Worm (Caenorhabditis elegans): ENCODE data around the gene srw-112.

DNA sequence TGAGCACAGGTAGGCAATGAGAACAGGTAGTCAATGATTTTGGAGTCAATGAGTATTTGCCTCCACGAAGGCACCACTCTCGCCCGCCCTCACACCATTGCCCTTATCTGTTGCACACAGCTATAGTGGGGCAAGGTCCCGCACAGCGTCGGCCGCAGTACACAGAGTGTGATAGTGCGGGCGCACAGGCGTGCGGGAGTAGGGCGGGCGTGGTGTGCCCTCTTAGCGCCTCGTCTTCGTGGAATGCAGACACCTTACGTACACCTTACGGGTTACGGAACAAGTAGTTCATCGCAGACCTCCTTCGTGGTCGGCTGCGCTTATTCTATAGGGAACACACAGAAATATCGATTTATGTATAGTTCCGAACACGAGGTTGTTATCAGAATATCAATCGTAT lies 12.1 kb upstream of the srw-112 start:
- TF ChIP-seq hnd-1 (tag; optimal IDR thresholded peaks at IDR 0.05) = no peak
- no peak for TF ChIP-seq ama-1 (optimal IDR thresholded peaks at IDR 0.05)
- no peak for TF ChIP-seq hmg-4 (GFP tag; optimal IDR thresholded peaks at IDR 0.05)
- TF ChIP-seq pes-1 (GFP tag; IDR thresholded peaks at IDR 0.05) = no peak
